Fruit fly (Drosophila melanogaster) whole organism, prepupa: ENCODE results near the gene CG15414.

Source experiments
- Blimp-1 ChIP-seq: fragments of 200-800 bp; sonication (Bioruptor generic); optimal IDR thresholded peaks from 3 replicates; lab custom pipeline; 2017; ENCODE audit warnings: missing biosample characterization, missing genetic modification characterization, mild to moderate bottlenecking, moderate library complexity, missing genetic modification reagents
- CG3919 ChIP-seq: fragments of 200-800 bp; sonication (Bioruptor generic); optimal IDR thresholded peaks from 3 replicates; lab custom pipeline; 2016; ENCODE audit warnings: missing biosample characterization, missing genetic modification characterization
- CG9139 ChIP-seq: fragments of 200-800 bp; sonication (Bioruptor generic); optimal IDR thresholded peaks from 3 replicates; lab custom pipeline; 2017; ENCODE audit warnings: missing biosample characterization, mild to moderate bottlenecking, missing genetic modification characterization
- Hr38 ChIP-seq: sonication (Bioruptor generic); optimal IDR thresholded peaks from 2 replicates; lab custom pipeline; 2016; ENCODE audit warnings: missing biosample characterization, missing genetic modification characterization
- dac ChIP-seq: fragments of 200-800 bp; sonication (Bioruptor generic); optimal IDR thresholded peaks from 2 replicates; lab custom pipeline; 2017; ENCODE audit warnings: missing biosample characterization, mild to moderate bottlenecking, missing genetic modification characterization
- dsx ChIP-seq: fragments of 200-800 bp; optimal IDR thresholded peaks from 3 replicates; lab custom pipeline; 2019; ENCODE audit warnings: missing biosample characterization, mild to moderate bottlenecking, missing genetic modification characterization, moderate library complexity; ENCODE audit not compliant: poor library complexity, severe bottlenecking
- eg ChIP-seq: fragments of 200-800 bp; sonication (Bioruptor generic); IDR thresholded peaks from 3 replicates; pipeline ENCODE4 v1.3.6; 2022; ENCODE audit warnings: missing biosample characterization, missing genetic modification characterization
- fd85E ChIP-seq: fragments of 200-800 bp; sonication (Bioruptor generic); optimal IDR thresholded peaks from 3 replicates; lab custom pipeline; 2016; ENCODE audit warnings: missing biosample characterization, missing genetic modification characterization
- ss ChIP-seq, 2 experiments: fragments of 200-800 bp; sonication (Bioruptor generic); optimal IDR thresholded peaks; 2 replicates in 1 of 2; 3 replicates in 1 of 2; lab custom pipeline; 2017 to 2018; ENCODE audit warnings: mild to moderate bottlenecking in 2 of 2, missing biosample characterization in 2 of 2, missing genetic modification characterization in 2 of 2, moderate library complexity in 1 of 2

dm6 chr2L:3466846-3467245, 24.0 kb downstream of the CG15414 start:
- TF ChIP-seq fd85E (GFP tag; lab: Kevin White, UChicago) (no peak), dac (no peak), ss (GFP tag; optimal IDR thresholded peaks at IDR 0.05; lab: Kevin White, UChicago) (no peak), Blimp-1 (GFP tag; lab: Kevin White, UChicago) (no peak), dsx (GFP tag; lab: Kevin White, UChicago) (no peak), Hr38 (GFP tag; lab: Kevin White, UChicago) (no peak), CG3919 (no peak), eg (no peak), CG9139 (GFP tag; lab: Kevin White, UChicago) (no peak)
